Comparison of ENCODE assay signal across 4 worm cellular contexts in the genomic region with DNA sequence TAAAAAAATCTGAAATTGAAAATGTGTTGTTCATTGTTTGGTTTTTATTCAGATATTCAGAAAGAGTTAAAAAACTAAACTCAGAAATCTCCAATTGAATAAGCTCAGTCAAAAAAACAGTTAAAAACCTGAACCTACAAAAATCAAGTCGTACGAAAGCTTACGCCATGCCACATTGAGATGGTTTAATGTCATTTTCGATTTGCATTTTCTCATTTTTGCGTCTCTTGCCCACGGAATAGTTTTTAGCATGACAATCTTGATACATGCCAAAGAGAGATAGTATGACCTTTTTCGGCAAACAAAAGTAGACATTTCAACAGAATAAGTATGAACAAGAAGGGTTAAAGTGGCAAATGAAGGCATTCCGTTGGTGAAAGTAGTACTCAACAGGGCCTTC.
A peak's percentile ranks its signal among the peaks of the same experiment; 100 is the strongest.
TF ChIP-seq lines count a peak whose summit lies in the region.

No protein-coding gene starts in this region.

TF ChIP-seq in whole organism, L1 larva, 84 proteins besides CTCF, POLR2A, EP300 and RAD21:
- TF ChIP-seq ceh-8 (GFP tag; optimal IDR thresholded peaks at IDR 0.05; lab: Kevin White, UChicago) (no peak), ama-1 (optimal IDR thresholded peaks at IDR 0.05; lab: Kevin White, UChicago) (peak; percentile 79), nhr-90 (tag; optimal IDR thresholded peaks at IDR 0.05; lab: Kevin White, UChicago; ENCODE audit: poor library complexity) (peak; percentile 29), nhr-19 (GFP tag; conservative IDR thresholded peaks at IDR 0.05; lab: Robert Waterston, UW) (0 out of 2 replicates have a peak, but pooled peaks have one; percentile 17), blmp-1 (tag; optimal IDR thresholded peaks at IDR 0.05; lab: Kevin White, UChicago) (peak; percentile 3), aly-2 (tag; optimal IDR thresholded peaks at IDR 0.05; lab: Kevin White, UChicago) (peak; percentile 56), lir-3 (tag; optimal IDR thresholded peaks at IDR 0.05; lab: Kevin White, UChicago; ENCODE audit: poor library complexity) (no peak), elt-3 (tag; optimal IDR thresholded peaks at IDR 0.05; lab: Kevin White, UChicago) (peak in 1 of 6 experiments; percentile 53), nhr-47 (tag; optimal IDR thresholded peaks at IDR 0.05; lab: Kevin White, UChicago) (peak; percentile 34), nhr-76 (tag; optimal IDR thresholded peaks at IDR 0.05; lab: Kevin White, UChicago) (no peak), nhr-71 (tag; optimal IDR thresholded peaks at IDR 0.05; lab: Kevin White, UChicago) (peak; percentile 13), efl-3 (GFP tag; optimal IDR thresholded peaks at IDR 0.05; lab: Kevin White, UChicago) (no peak), skn-1 (tag; optimal IDR thresholded peaks at IDR 0.05; lab: Kevin White, UChicago) (no peak), nhr-85 (tag; lab: Kevin White, UChicago) (peak; percentile 77), grh-1 (GFP tag; IDR thresholded peaks at IDR 0.05; lab: Robert Waterston, UW) (no peak), lin-14 (GFP tag; optimal IDR thresholded peaks at IDR 0.05; lab: Kevin White, UChicago) (peak; percentile 28)
TF ChIP-seq in whole organism, L1 larva: peak in this region for 10.

TF ChIP-seq in whole organism, L2 larva, 48 proteins besides CTCF, POLR2A, EP300 and RAD21:
- TF ChIP-seq nhr-6 (tag; optimal IDR thresholded peaks at IDR 0.05; lab: Kevin White, UChicago), result peak; percentile 57
- TF ChIP-seq crh-2 (tag; optimal IDR thresholded peaks at IDR 0.05; lab: Kevin White, UChicago), result peak; percentile 45
- peak; percentile 8 for TF ChIP-seq lin-13 (GFP tag; optimal IDR thresholded peaks at IDR 0.05; lab: Kevin White, UChicago)
- peak; percentile 38 for TF ChIP-seq sma-3 (GFP tag; optimal IDR thresholded peaks at IDR 0.05; lab: Kevin White, UChicago)
- TF ChIP-seq egl-27 (tag; optimal IDR thresholded peaks at IDR 0.05; lab: Kevin White, UChicago), result no peak
- no peak for TF ChIP-seq nhr-77 (tag; optimal IDR thresholded peaks at IDR 0.05; lab: Kevin White, UChicago)
- TF ChIP-seq blmp-1 (tag; optimal IDR thresholded peaks at IDR 0.05; lab: Kevin White, UChicago; ENCODE audit: insufficient read depth), result peak; percentile 16
- TF ChIP-seq unc-39 (tag; optimal IDR thresholded peaks at IDR 0.05; lab: Kevin White, UChicago), result no peak
- TF ChIP-seq ceh-82 (tag; optimal IDR thresholded peaks at IDR 0.05; lab: Kevin White, UChicago), result no peak
- no peak for TF ChIP-seq mab-5 (tag; optimal IDR thresholded peaks at IDR 0.05; lab: Kevin White, UChicago)
- TF ChIP-seq ama-1 (optimal IDR thresholded peaks at IDR 0.05; lab: Kevin White, UChicago), result peak; percentile 60
- peak; percentile 79 for TF ChIP-seq nhr-25 (tag; optimal IDR thresholded peaks at IDR 0.05; lab: Kevin White, UChicago)
- no peak for TF ChIP-seq zag-1 (tag; optimal IDR thresholded peaks at IDR 0.05; lab: Kevin White, UChicago)
- TF ChIP-seq sma-9 (GFP tag; optimal IDR thresholded peaks at IDR 0.05; lab: Kevin White, UChicago), result peak; percentile 3
- no peak for TF ChIP-seq sma-9 (tag; optimal IDR thresholded peaks at IDR 0.05; lab: Kevin White, UChicago)
- no peak for TF ChIP-seq unc-55 (GFP tag; optimal IDR thresholded peaks at IDR 0.05; lab: Kevin White, UChicago)
- TF ChIP-seq ceh-16 (tag; optimal IDR thresholded peaks at IDR 0.05; lab: Kevin White, UChicago), result no peak
- TF ChIP-seq nhr-129 (tag; optimal IDR thresholded peaks at IDR 0.05; lab: Kevin White, UChicago), result no peak
- no peak for TF ChIP-seq nhr-21 (tag; optimal IDR thresholded peaks at IDR 0.05; lab: Kevin White, UChicago)

TF ChIP-seq in whole organism, L3 larva, 47 proteins besides CTCF, POLR2A, EP300 and RAD21:
- TF ChIP-seq zag-1 (tag; optimal IDR thresholded peaks at IDR 0.05; lab: Kevin White, UChicago) (no peak), ceh-28 (tag; optimal IDR thresholded peaks at IDR 0.05; lab: Kevin White, UChicago) (no peak), ceh-16 (tag; optimal IDR thresholded peaks at IDR 0.05; lab: Kevin White, UChicago) (peak; percentile 19), jun-1 (tag; optimal IDR thresholded peaks at IDR 0.05; lab: Kevin White, UChicago) (no peak), ztf-4 (tag; optimal IDR thresholded peaks at IDR 0.05; lab: Kevin White, UChicago) (peak; percentile 69), ama-1 (optimal IDR thresholded peaks at IDR 0.05; lab: Kevin White, UChicago) (peak; percentile 91), elt-3 (tag; optimal IDR thresholded peaks at IDR 0.05; lab: Kevin White, UChicago) (peak in 2 of 3 experiments; percentile 7 to 15), nhr-237 (tag; optimal IDR thresholded peaks at IDR 0.05; lab: Kevin White, UChicago) (no peak), lsy-12 (tag; optimal IDR thresholded peaks at IDR 0.05; lab: Kevin White, UChicago) (no peak), ceh-82 (tag; optimal IDR thresholded peaks at IDR 0.05; lab: Kevin White, UChicago) (peak; percentile 18), snpc-4 (tag; optimal IDR thresholded peaks at IDR 0.05; lab: Kevin White, UChicago) (no peak), nhr-25 (tag; optimal IDR thresholded peaks at IDR 0.05; lab: Kevin White, UChicago) (peak; percentile 91), ceh-9 (tag; optimal IDR thresholded peaks at IDR 0.05; lab: Kevin White, UChicago) (no peak), R02D3.7 (tag; optimal IDR thresholded peaks at IDR 0.05; lab: Kevin White, UChicago) (peak; percentile 6), nfya-1 (tag; optimal IDR thresholded peaks at IDR 0.05; lab: Kevin White, UChicago; ENCODE audit: insufficient read depth) (peak; percentile 19), nhr-43 (tag; optimal IDR thresholded peaks at IDR 0.05; lab: Kevin White, UChicago; ENCODE audit: poor library complexity, severe bottlenecking) (peak; percentile 66)

TF ChIP-seq in whole organism, L4 larva, 104 proteins besides CTCF, POLR2A, EP300 and RAD21:
- TF ChIP-seq mxl-2 (GFP tag; conservative IDR thresholded peaks at IDR 0.05; lab: Robert Waterston, UW) (no peak), mep-1 (tag; optimal IDR thresholded peaks at IDR 0.05; lab: Kevin White, UChicago) (peak; percentile 67), mes-2 (tag; optimal IDR thresholded peaks at IDR 0.05; lab: Kevin White, UChicago; ENCODE audit: poor library complexity, severe bottlenecking) (peak; percentile 43), spr-3 (GFP tag; optimal IDR thresholded peaks at IDR 0.05; lab: Kevin White, UChicago) (no peak), hif-1 (tag; optimal IDR thresholded peaks at IDR 0.05; lab: Kevin White, UChicago) (no peak), unc-62 (GFP tag; optimal IDR thresholded peaks at IDR 0.05 in 1 of 2; lab: Kevin White, UChicago) (peak in 1 of 2 experiments; percentile 46), unc-62 (tag; optimal IDR thresholded peaks at IDR 0.05; lab: Kevin White, UChicago) (no peak), T20F7.1 (GFP tag; optimal IDR thresholded peaks at IDR 0.05; lab: Kevin White, UChicago) (no peak), daf-8 (GFP tag; IDR thresholded peaks at IDR 0.05; lab: Robert Waterston, UW) (no peak), ama-1 (optimal IDR thresholded peaks at IDR 0.05; lab: Kevin White, UChicago) (peak; percentile 82), nhr-11 (tag; optimal IDR thresholded peaks at IDR 0.05; lab: Kevin White, UChicago) (no peak), T26A8.4 (GFP tag; IDR thresholded peaks at IDR 0.05; lab: Robert Waterston, UW) (no peak), aha-1 (tag; lab: Kevin White, UChicago) (peak; percentile 8), ceh-32 (tag; optimal IDR thresholded peaks at IDR 0.05; lab: Kevin White, UChicago; ENCODE audit: poor library complexity) (no peak), hmg-1.1 (GFP tag; IDR thresholded peaks at IDR 0.05; lab: Robert Waterston, UW) (no peak), hlh-11 (tag; optimal IDR thresholded peaks at IDR 0.05; lab: Kevin White, UChicago) (no peak), nhr-6 (tag; optimal IDR thresholded peaks at IDR 0.05; lab: Kevin White, UChicago) (no peak), lin-15B (tag; optimal IDR thresholded peaks at IDR 0.05; lab: Kevin White, UChicago) (no peak), pha-4 (GFP tag; IDR thresholded peaks at IDR 0.05; lab: Robert Waterston, UW) (no peak), pha-4 (tag; optimal IDR thresholded peaks at IDR 0.05; lab: Kevin White, UChicago) (no peak), nhr-102 (tag; optimal IDR thresholded peaks at IDR 0.05; lab: Kevin White, UChicago) (no peak), php-3 (GFP tag; IDR thresholded peaks at IDR 0.05; lab: Robert Waterston, UW) (no peak), ZK546.5 (tag; optimal IDR thresholded peaks at IDR 0.05; lab: Kevin White, UChicago) (no peak), egl-27 (tag; optimal IDR thresholded peaks at IDR 0.05; lab: Kevin White, UChicago) (no peak), daf-12 (tag; optimal IDR thresholded peaks at IDR 0.05; lab: Kevin White, UChicago) (no peak), tag-97 (GFP tag; IDR thresholded peaks at IDR 0.05; lab: Robert Waterston, UW) (no peak), ces-1 (GFP tag; optimal IDR thresholded peaks at IDR 0.05; lab: Kevin White, UChicago) (no peak), nhr-10 (tag; optimal IDR thresholded peaks at IDR 0.05; lab: Kevin White, UChicago) (no peak), rbr-2 (tag; optimal IDR thresholded peaks at IDR 0.05; lab: Kevin White, UChicago) (no peak), dpl-1 (GFP tag; optimal IDR thresholded peaks at IDR 0.05; lab: Kevin White, UChicago) (no peak), F26F4.8 (GFP tag; conservative IDR thresholded peaks at IDR 0.05; lab: Robert Waterston, UW) (no peak), F44E2.7 (GFP tag; IDR thresholded peaks at IDR 0.05; lab: Robert Waterston, UW) (no peak), snpc-4 (tag; optimal IDR thresholded peaks at IDR 0.05; lab: Kevin White, UChicago) (no peak), mdt-29 (GFP tag; IDR thresholded peaks at IDR 0.05; lab: Robert Waterston, UW) (no peak), Y75B8A.6 (GFP tag; IDR thresholded peaks at IDR 0.05; lab: Robert Waterston, UW) (no peak), lin-29 (GFP tag; IDR thresholded peaks at IDR 0.05; lab: Robert Waterston, UW) (no peak), lsy-2 (tag; optimal IDR thresholded peaks at IDR 0.05; lab: Kevin White, UChicago) (peak in 1 of 2 experiments; percentile 13), madf-9 (GFP tag; conservative IDR thresholded peaks at IDR 0.05; lab: Robert Waterston, UW) (no peak), lin-38 (GFP tag; IDR thresholded peaks at IDR 0.05; lab: Robert Waterston, UW) (no peak), unc-130 (GFP tag; optimal IDR thresholded peaks at IDR 0.05; lab: Kevin White, UChicago) (no peak), fkh-10 (GFP tag; optimal IDR thresholded peaks at IDR 0.05; lab: Kevin White, UChicago) (no peak), dmd-8 (GFP tag; IDR thresholded peaks at IDR 0.05; lab: Robert Waterston, UW) (no peak), lin-1 (GFP tag; IDR thresholded peaks at IDR 0.05; lab: Robert Waterston, UW) (no peak), tra-1 (GFP tag; IDR thresholded peaks at IDR 0.05; lab: Robert Waterston, UW) (no peak)

Comparison
In these comparisons a context has a peak if more than half of its experiments do, and no peak if none do; other contexts are left out.
1. Of the 29 proteins assayed by ChIP-seq in both whole organism, L4 larva and whole organism, L1 larva: peak only in whole organism, L4 larva: aha-1 and mep-1; only in whole organism, L1 larva: aly-2; in both: ama-1; in neither: 23; mixed calls (peak in some experiments, not most) for 2.